Worm (Caenorhabditis elegans) whole organism, L4/young adult: Measurements from ENCODE around the gene C28C12.11.

Experiments used
- W03F9.2 ChIP-seq: fragments of 150-350 bp; optimal IDR thresholded peaks from 2 replicates; lab custom pipeline; 2014; ENCODE audit warnings: missing biosample characterization, missing genetic modification characterization
- dao-5 ChIP-seq: sonication (generic microtip); optimal IDR thresholded peaks from 2 replicates; lab custom pipeline; 2016; ENCODE audit warnings: missing genotype, missing genetic modification characterization, moderate library complexity, missing compliant biosample characterization
- him-1 ChIP-seq: sonication (generic microtip); optimal IDR thresholded peaks from 2 replicates; lab custom pipeline; 2016; ENCODE audit warnings: missing genotype, missing genetic modification reagents, missing genetic modification characterization, missing compliant biosample characterization

DNA sequence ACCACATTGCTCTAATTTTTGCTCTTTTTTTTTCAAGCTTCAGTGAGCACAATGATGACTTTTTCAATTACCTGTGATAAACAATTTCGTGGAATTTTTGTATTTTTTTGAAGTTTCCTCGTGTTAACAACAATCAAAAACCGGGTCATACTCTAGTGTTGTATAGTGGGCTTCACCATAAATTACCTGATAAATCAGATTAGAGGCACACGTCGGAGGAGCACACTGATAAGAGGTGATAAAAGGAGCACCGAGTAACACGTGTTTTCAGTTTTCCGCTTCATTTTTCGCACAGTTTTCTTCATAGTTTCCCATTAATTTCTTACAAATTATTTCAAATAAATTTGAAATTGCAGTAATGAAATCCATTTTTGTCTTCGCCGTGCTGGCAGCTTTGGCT lies 7.5 kb downstream of the C28C12.11 start, which contains the start of gene spp-8:
- TF ChIP-seq dao-5 (tag; lab: Kevin White, UChicago): no peak
- TF ChIP-seq W03F9.2 (tag; lab: Kevin White, UChicago): no peak
- no peak for TF ChIP-seq him-1 (tag; lab: Kevin White, UChicago)
